Fruit fly (Drosophila melanogaster): ENCODE data around the gene CG9368.

Gene CG9368

DNA sequence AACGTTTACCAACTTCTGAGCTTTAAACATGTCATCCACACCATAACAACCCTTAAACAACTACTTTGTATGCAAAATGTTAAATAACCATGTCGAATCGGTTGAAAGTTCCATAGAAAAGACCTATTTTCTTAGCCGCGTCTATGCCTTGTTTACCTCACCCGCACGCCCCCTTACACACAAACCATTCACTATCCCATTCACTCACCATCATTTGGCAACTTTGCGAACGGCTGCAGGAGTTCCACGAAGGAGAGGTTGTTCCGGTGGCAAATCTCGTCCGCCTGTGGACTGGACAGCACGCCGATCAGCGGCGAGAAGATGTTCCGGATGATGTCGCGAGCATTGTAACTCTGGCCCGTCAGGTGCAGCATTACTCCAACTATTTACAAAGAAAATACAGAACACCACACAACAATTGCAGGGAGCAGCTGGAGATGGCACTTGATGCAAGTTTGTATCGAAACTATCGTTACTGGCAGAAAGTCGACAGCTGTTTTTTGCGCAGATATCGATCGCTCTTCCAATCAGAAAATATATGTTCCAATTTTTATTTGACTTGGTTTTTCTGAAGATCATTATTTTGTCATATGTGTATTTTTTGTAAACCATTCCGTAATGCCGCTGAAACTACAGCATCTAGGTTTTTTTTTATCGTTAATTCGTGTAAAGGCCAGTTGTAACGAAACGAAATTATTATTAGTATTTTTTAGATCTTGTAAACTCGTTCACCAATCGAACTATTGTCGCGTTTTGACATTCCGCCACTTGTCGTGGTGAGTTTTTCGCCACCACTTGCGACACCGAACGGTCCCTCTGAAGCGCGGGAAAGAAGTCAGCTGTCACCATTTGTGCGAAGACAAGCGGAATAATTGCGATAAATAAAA is 16.9 kb downstream of the CG9368 start, which contains the start of gene asf1 (continued):
- no peak for TF ChIP-seq CG9817 (tag; optimal IDR thresholded peaks at IDR 0.05)
- no peak for TF ChIP-seq Optix (GFP tag; IDR thresholded peaks at IDR 0.05)
- no peak for TF ChIP-seq klu (GFP tag; IDR thresholded peaks at IDR 0.05)
- no peak for TF ChIP-seq Abd-B (GFP tag; optimal IDR thresholded peaks at IDR 0.05)
- TF ChIP-seq ash1 (GFP tag; optimal IDR thresholded peaks at IDR 0.05), result no peak
- peak; percentile 68 for TF ChIP-seq hbn (GFP tag; IDR thresholded peaks at IDR 0.05; ENCODE audit: partially characterized antibody)
- no peak for TF ChIP-seq aop (GFP tag; IDR thresholded peaks at IDR 0.05)
- no peak for TF ChIP-seq Max (GFP tag; optimal IDR thresholded peaks at IDR 0.05)
- TF ChIP-seq jing (GFP tag; optimal IDR thresholded peaks at IDR 0.05), result no peak
- 0 out of 2 replicates have a peak, but pooled peaks have one; percentile 17 for TF ChIP-seq CG32532 (GFP tag; IDR thresholded peaks at IDR 0.05)
- no peak for TF ChIP-seq Spps (tag; optimal IDR thresholded peaks at IDR 0.05)
- no peak for TF ChIP-seq CG4282 (GFP tag; optimal IDR thresholded peaks at IDR 0.05)
- no peak for TF ChIP-seq lab (GFP tag; optimal IDR thresholded peaks at IDR 0.05)
- no peak for TF ChIP-seq CG1233 (GFP tag; optimal IDR thresholded peaks at IDR 0.05)
- TF ChIP-seq CG2129 (GFP tag; IDR thresholded peaks at IDR 0.05; ENCODE audit: partially characterized antibody), result peak; percentile 47
- peak; percentile 43; the same call in 1 of the 2 replicates for TF ChIP-seq CG42726 (GFP tag; IDR thresholded peaks at IDR 0.05; ENCODE audit: partially characterized antibody)
- TF ChIP-seq CG7556 (GFP tag; optimal IDR thresholded peaks at IDR 0.05), result peak; percentile 15
- TF ChIP-seq CG10654 (GFP tag; optimal IDR thresholded peaks at IDR 0.05), result no peak
- peak; percentile 65 for TF ChIP-seq E2f2 (GFP tag; IDR thresholded peaks at IDR 0.05)
- TF ChIP-seq CG6765 (GFP tag; optimal IDR thresholded peaks at IDR 0.05), result no peak
- TF ChIP-seq chinmo (GFP tag; IDR thresholded peaks at IDR 0.05; ENCODE audit: partially characterized antibody), result peak; percentile 88; the same call in 3 of the 4 replicates
- TF ChIP-seq Aef1 (GFP tag; IDR thresholded peaks at IDR 0.05), result no peak
- no peak for TF ChIP-seq gt (GFP tag; IDR thresholded peaks at IDR 0.05)
- peak; percentile 88 for TF ChIP-seq BEAF-32 (GFP tag; optimal IDR thresholded peaks at IDR 0.05)
- TF ChIP-seq seq (GFP tag; IDR thresholded peaks at IDR 0.05), result no peak
- TF ChIP-seq cg (GFP tag; optimal IDR thresholded peaks at IDR 0.05), result no peak
- TF ChIP-seq Trl (optimal IDR thresholded peaks at IDR 0.05), result no peak
- peak; percentile 41 for TF ChIP-seq Trl (GFP tag; optimal IDR thresholded peaks at IDR 0.05)
- no peak for TF ChIP-seq CG17385 (GFP tag; optimal IDR thresholded peaks at IDR 0.05)
- no peak for TF ChIP-seq Taf1 (GFP tag; IDR thresholded peaks at IDR 0.05)
- no peak for TF ChIP-seq CG3838 (GFP tag; optimal IDR thresholded peaks at IDR 0.05)
- no peak for TF ChIP-seq Chrac-16 (GFP tag; optimal IDR thresholded peaks at IDR 0.05)
- TF ChIP-seq CG11696 (GFP tag; IDR thresholded peaks at IDR 0.05), result peak; percentile 80
- peak; percentile 57; the same call in 2 of the 3 replicates for TF ChIP-seq Opbp (GFP tag; IDR thresholded peaks at IDR 0.05; ENCODE audit: partially characterized antibody)
- no peak for TF ChIP-seq slp2 (GFP tag; optimal IDR thresholded peaks at IDR 0.05)
- TF ChIP-seq cad (GFP tag; optimal IDR thresholded peaks at IDR 0.05), result no peak
- no peak for TF ChIP-seq NK7.1 (GFP tag; optimal IDR thresholded peaks at IDR 0.05)
- TF ChIP-seq tll (GFP tag; optimal IDR thresholded peaks at IDR 0.05), result peak in 1 of 2 experiments; percentile 54
- TF ChIP-seq nau (GFP tag; optimal IDR thresholded peaks at IDR 0.05), result no peak
- peak; percentile 47 for TF ChIP-seq trem (tag; optimal IDR thresholded peaks at IDR 0.05)
- TF ChIP-seq Adf1 (GFP tag; IDR thresholded peaks at IDR 0.05), result no peak
- peak; percentile 85 for TF ChIP-seq MESR4 (GFP tag; optimal IDR thresholded peaks at IDR 0.05)
- TF ChIP-seq gsb (GFP tag; IDR thresholded peaks at IDR 0.05), result no peak
- no peak for TF ChIP-seq CG10366 (GFP tag; IDR thresholded peaks at IDR 0.05)
- no peak for TF ChIP-seq H15 (GFP tag; IDR thresholded peaks at IDR 0.05)
- no peak for TF ChIP-seq Mes4 (GFP tag; optimal IDR thresholded peaks at IDR 0.05)
- no peak for TF ChIP-seq CG13894 (tag; optimal IDR thresholded peaks at IDR 0.05)
- no peak for TF ChIP-seq NC2α (GFP tag; optimal IDR thresholded peaks at IDR 0.05)
- no peak for TF ChIP-seq ci (GFP tag; IDR thresholded peaks at IDR 0.05)
